Worm (Caenorhabditis elegans) whole organism, early embryonic: Measurements from ENCODE around the gene ssp-36.

Experiments used
- ama-1 ChIP-seq: fragments of 150-350 bp; optimal IDR thresholded peaks from 2 replicates; lab custom pipeline; 2014
- ets-7 ChIP-seq: sonication (generic microtip); optimal IDR thresholded peaks from 2 replicates; lab custom pipeline; 2016; ENCODE audit warnings: missing genotype, missing genetic modification characterization, missing compliant biosample characterization
- hmg-4 ChIP-seq: fragments of 200-800 bp; sonication (Bioruptor generic); optimal IDR thresholded peaks from 2 replicates; lab custom pipeline; 2018; ENCODE audit warnings: mild to moderate bottlenecking, missing genetic modification characterization, missing compliant biosample characterization
- tra-4 ChIP-seq: sonication (generic microtip); optimal IDR thresholded peaks from 2 replicates; lab custom pipeline; 2017; ENCODE audit warnings: missing genetic modification characterization, missing compliant biosample characterization

ce11 chrIV:9762667-9763173 is 3.4 kb downstream of the ssp-36 start:
- no peak for TF ChIP-seq tra-4 (tag; lab: Kevin White, UChicago)
- no peak for TF ChIP-seq ets-7 (tag; lab: Kevin White, UChicago)
- no peak for TF ChIP-seq hmg-4 (GFP tag; lab: Kevin White, UChicago)
- TF ChIP-seq ama-1 (lab: Kevin White, UChicago), result no peak
